Worm (Caenorhabditis elegans) whole organism, L4 larva: ENCODE results near the gene zer-1.

ENCODE experiments used
- F10B5.3 ChIP-seq: sonication (generic microtip); optimal IDR thresholded peaks from 2 replicates; lab custom pipeline; 2016; ENCODE audit warnings: mild to moderate bottlenecking, missing genetic modification characterization, missing compliant biosample characterization
- T20F7.1 ChIP-seq: fragments of 200-800 bp; sonication (Bioruptor generic); optimal IDR thresholded peaks from 2 replicates; lab custom pipeline; 2018; ENCODE audit warnings: mild to moderate bottlenecking, missing genetic modification characterization, missing compliant biosample characterization
- T26A8.4 ChIP-seq: fragments of 200-800 bp; sonication (Bioruptor generic); IDR thresholded peaks from 2 replicates; pipeline ENCODE4 v1.3.6; 2022; ENCODE audit warnings: missing genetic modification characterization, missing compliant biosample characterization
- Y105C5A.15 ChIP-seq: fragments of 200-800 bp; sonication (Bioruptor generic); IDR thresholded peaks from 2 replicates; pipeline ENCODE4 v1.3.6; 2022; ENCODE audit warnings: missing genetic modification characterization, missing compliant biosample characterization
- Y5F2A.4 ChIP-seq: fragments of 200-800 bp; sonication (Bioruptor generic); optimal IDR thresholded peaks from 2 replicates; lab custom pipeline; 2018; ENCODE audit warnings: mild to moderate bottlenecking, missing genetic modification characterization, missing compliant biosample characterization
- ZK337.2 ChIP-seq: fragments of 200-800 bp; sonication (Bioruptor generic); IDR thresholded peaks from 2 replicates; pipeline ENCODE4 v1.3.6; 2022; ENCODE audit warnings: missing genetic modification reagents, missing genetic modification characterization, missing compliant biosample characterization
- ZK546.5 ChIP-seq, 2 experiments: sonication (generic microtip); optimal IDR thresholded peaks; 2 replicates each; lab custom pipeline; 2017; ENCODE audit warnings: missing biosample characterization in 2 of 2, missing genetic modification characterization in 2 of 2
- aha-1 ChIP-seq: fragments of 150-350 bp; peaks from one replicate; lab custom pipeline; 2014; ENCODE audit warnings: missing biosample characterization, missing genetic modification characterization
- ama-1 ChIP-seq: fragments of 150-350 bp; optimal IDR thresholded peaks from 2 replicates; lab custom pipeline; 2014; ENCODE audit warnings: inconsistent platforms, mixed read lengths
- arid-1 ChIP-seq: fragments of 200-800 bp; sonication (Bioruptor generic); conservative IDR thresholded peaks from 2 replicates; pipeline ENCODE4 v1.3.6; 2022; ENCODE audit warnings: missing genetic modification reagents, missing genetic modification characterization, missing compliant biosample characterization
- ceh-32 ChIP-seq: sonication (generic microtip); optimal IDR thresholded peaks from 2 replicates; lab custom pipeline; 2016; ENCODE audit warnings: mild to moderate bottlenecking, missing genetic modification characterization, missing compliant biosample characterization; ENCODE audit not compliant: poor library complexity
- ceh-82 ChIP-seq: sonication (generic microtip); optimal IDR thresholded peaks from 2 replicates; lab custom pipeline; 2017; ENCODE audit warnings: missing biosample characterization, missing genetic modification characterization
- ctbp-1 ChIP-seq: fragments of 200-800 bp; sonication (Bioruptor generic); IDR thresholded peaks from 2 replicates; pipeline ENCODE4 v1.3.6; 2022; ENCODE audit warnings: missing genetic modification reagents, missing genetic modification characterization, missing compliant biosample characterization
- daf-12 ChIP-seq: fragments of 150-350 bp; optimal IDR thresholded peaks from 2 replicates; lab custom pipeline; 2014; ENCODE audit warnings: missing biosample characterization, missing genetic modification reagents, missing genetic modification characterization
- daf-16 ChIP-seq, 3 experiments: sonication (generic microtip); optimal IDR thresholded peaks; 2 replicates each; lab custom pipeline; 2016 to 2017; ENCODE audit warnings: missing genetic modification characterization in 3 of 3, missing genetic modification reagents in 3 of 3, mild to moderate bottlenecking in 2 of 3, missing compliant biosample characterization in 2 of 3, missing biosample characterization in 1 of 3, moderate library complexity in 1 of 3
- daf-8 ChIP-seq: fragments of 200-800 bp; sonication (Bioruptor generic); IDR thresholded peaks from 2 replicates; pipeline ENCODE4 v1.3.6; 2022; ENCODE audit warnings: missing genetic modification characterization, missing compliant biosample characterization
- dmd-6 ChIP-seq: fragments of 200-800 bp; sonication (Bioruptor generic); IDR thresholded peaks from 2 replicates; pipeline ENCODE4 v1.3.6; 2022; ENCODE audit warnings: missing genetic modification reagents, missing genetic modification characterization, missing compliant biosample characterization
- dmd-8 ChIP-seq: fragments of 200-800 bp; sonication (Bioruptor generic); IDR thresholded peaks from 2 replicates; pipeline ENCODE4 v1.3.6; 2022; ENCODE audit warnings: missing genetic modification characterization, missing compliant biosample characterization
- dve-1 ChIP-seq: sonication (generic microtip); optimal IDR thresholded peaks from 2 replicates; lab custom pipeline; 2017; ENCODE audit warnings: antibody characterized with exemption, mild to moderate bottlenecking, missing genetic modification characterization, missing compliant biosample characterization; ENCODE audit not compliant: insufficient read depth
- egl-27 ChIP-seq: sonication (generic microtip); optimal IDR thresholded peaks from 3 replicates; lab custom pipeline; 2017; ENCODE audit warnings: missing biosample characterization, missing genetic modification reagents, missing genetic modification characterization
- fkh-10 ChIP-seq: fragments of 150-350 bp; optimal IDR thresholded peaks from 2 replicates; lab custom pipeline; 2014; ENCODE audit warnings: missing biosample characterization, missing genetic modification reagents, missing genetic modification characterization
- hif-1 ChIP-seq, 2 experiments: sonication (generic microtip); optimal IDR thresholded peaks; 2 replicates each; lab custom pipeline; 2016 to 2017; ENCODE audit warnings: missing compliant biosample characterization in 2 of 2, missing genetic modification characterization in 2 of 2, missing genetic modification reagents in 2 of 2, missing genotype in 2 of 2, mild to moderate bottlenecking in 1 of 2
- lin-1 ChIP-seq: fragments of 200-800 bp; sonication (Bioruptor generic); IDR thresholded peaks from 2 replicates; pipeline ENCODE4 v1.3.6; 2022; ENCODE audit warnings: missing genetic modification reagents, missing genetic modification characterization, missing compliant biosample characterization
- lin-13 ChIP-seq: fragments of 150-350 bp; optimal IDR thresholded peaks from 2 replicates; lab custom pipeline; 2014; ENCODE audit warnings: missing biosample characterization, missing genetic modification reagents, missing genetic modification characterization
- lin-29 ChIP-seq: fragments of 200-800 bp; sonication (Bioruptor generic); IDR thresholded peaks from 2 replicates; pipeline ENCODE4 v1.3.6; 2022; ENCODE audit warnings: missing genetic modification reagents, missing genetic modification characterization, missing compliant biosample characterization
- lir-3 ChIP-seq: sonication (generic microtip); optimal IDR thresholded peaks from 2 replicates; lab custom pipeline; 2016; ENCODE audit warnings: mild to moderate bottlenecking, missing genetic modification characterization, missing compliant biosample characterization
- madf-5 ChIP-seq, 2 experiments: fragments of 200-800 bp; sonication (Bioruptor generic); IDR thresholded peaks; 2 replicates each; pipeline ENCODE4 v1.3.6; 2022; ENCODE audit warnings: missing compliant biosample characterization in 2 of 2, missing genetic modification characterization in 2 of 2
- madf-9 ChIP-seq: fragments of 200-800 bp; sonication (Bioruptor generic); conservative IDR thresholded peaks from 2 replicates; pipeline ENCODE4 v1.3.6; 2022; ENCODE audit warnings: missing genetic modification reagents, missing genetic modification characterization, missing compliant biosample characterization
- mdl-1 ChIP-seq, 2 experiments: fragments of 150-350 bp in 1 of 2; sonication (generic microtip) in 1 of 2; optimal IDR thresholded peaks; 2 replicates each; lab custom pipeline; 2014 to 2017; ENCODE audit warnings: missing biosample characterization in 2 of 2, missing genetic modification characterization in 2 of 2
- mxl-3 ChIP-seq: fragments of 200-800 bp; sonication (Bioruptor generic); optimal IDR thresholded peaks from 2 replicates; lab custom pipeline; 2018; ENCODE audit warnings: mild to moderate bottlenecking, missing genetic modification characterization, missing compliant biosample characterization
- nhr-10 ChIP-seq: fragments of 150-350 bp; optimal IDR thresholded peaks from 2 replicates; lab custom pipeline; 2014; ENCODE audit warnings: missing biosample characterization, missing genetic modification characterization
- nhr-111 ChIP-seq: fragments of 200-800 bp; sonication (Bioruptor generic); optimal IDR thresholded peaks from 2 replicates; lab custom pipeline; 2018; ENCODE audit warnings: mild to moderate bottlenecking, missing genetic modification characterization, missing compliant biosample characterization
- nhr-6 ChIP-seq: fragments of 150-350 bp; optimal IDR thresholded peaks from 2 replicates; lab custom pipeline; 2014; ENCODE audit warnings: missing biosample characterization, missing genetic modification characterization
- pha-4 ChIP-seq, 2 experiments: fragments of 150-350 bp in 1 of 2; fragments of 200-800 bp in 1 of 2; sonication (Bioruptor generic) in 1 of 2; IDR thresholded peaks in 1 of 2; optimal IDR thresholded peaks in 1 of 2; 2 replicates each; pipeline versions ENCODE4 v1.3.6 to Lab custom; 2014 to 2022; ENCODE audit warnings: missing genetic modification characterization in 2 of 2, missing genetic modification reagents in 2 of 2, missing biosample characterization in 1 of 2, missing compliant biosample characterization in 1 of 2
- php-3 ChIP-seq: fragments of 200-800 bp; sonication (Bioruptor generic); IDR thresholded peaks from 2 replicates; pipeline ENCODE4 v1.3.6; 2022; ENCODE audit warnings: missing genetic modification reagents, missing genetic modification characterization, missing compliant biosample characterization
- sdz-12 ChIP-seq: fragments of 200-800 bp; sonication (Bioruptor generic); optimal IDR thresholded peaks from 2 replicates; lab custom pipeline; 2018; ENCODE audit warnings: mild to moderate bottlenecking, missing genetic modification characterization, missing compliant biosample characterization
- set-16 ChIP-seq: fragments of 200-800 bp; sonication (Bioruptor generic); IDR thresholded peaks from 2 replicates; pipeline ENCODE4 v1.3.6; 2022; ENCODE audit warnings: missing genetic modification reagents, missing genetic modification characterization, missing compliant biosample characterization
- skn-1 ChIP-seq: fragments of 150-350 bp; optimal IDR thresholded peaks from 2 replicates; lab custom pipeline; 2014; ENCODE audit warnings: missing biosample characterization, missing genetic modification characterization
- snpc-1.2 ChIP-seq: fragments of 200-800 bp; sonication (Bioruptor generic); IDR thresholded peaks from 2 replicates; pipeline ENCODE4 v1.3.6; 2022; ENCODE audit warnings: missing genetic modification reagents, missing genetic modification characterization, missing compliant biosample characterization
- spr-3 ChIP-seq: fragments of 200-800 bp; sonication (Bioruptor generic); optimal IDR thresholded peaks from 2 replicates; lab custom pipeline; 2018; ENCODE audit warnings: mild to moderate bottlenecking, missing genetic modification characterization, missing compliant biosample characterization
- tag-97 ChIP-seq: fragments of 200-800 bp; sonication (Bioruptor generic); IDR thresholded peaks from 2 replicates; pipeline ENCODE4 v1.3.6; 2022; ENCODE audit warnings: missing genetic modification characterization, missing compliant biosample characterization
- tra-1 ChIP-seq: fragments of 200-800 bp; sonication (Bioruptor generic); IDR thresholded peaks from 2 replicates; pipeline ENCODE4 v1.3.6; 2022; ENCODE audit warnings: missing genetic modification reagents, missing genetic modification characterization, missing compliant biosample characterization
- unc-130 ChIP-seq: sonication (generic microtip); optimal IDR thresholded peaks from 2 replicates; lab custom pipeline; 2016; ENCODE audit warnings: missing genetic modification reagents, missing genetic modification characterization, missing compliant biosample characterization
- unc-62 ChIP-seq, 3 experiments: fragments of 150-350 bp in 1 of 3; sonication (generic microtip); optimal IDR thresholded peaks in 2 of 3; peaks in 1 of 3; 1 replicate in 1 of 3; 2 replicates in 2 of 3; lab custom pipeline; 2014 to 2017; ENCODE audit warnings: missing biosample characterization in 3 of 3, missing genetic modification characterization in 3 of 3, missing genetic modification reagents in 3 of 3, missing genotype in 1 of 3
- vab-7 ChIP-seq: fragments of 200-800 bp; sonication (Bioruptor generic); IDR thresholded peaks from 2 replicates; pipeline ENCODE4 v1.3.6; 2022; ENCODE audit warnings: missing genetic modification reagents, missing genetic modification characterization, missing compliant biosample characterization
- zag-1 ChIP-seq: fragments of 150-350 bp; optimal IDR thresholded peaks from 2 replicates; lab custom pipeline; 2014; ENCODE audit warnings: missing biosample characterization, missing genetic modification characterization
- zfp-2 ChIP-seq: sonication (generic microtip); optimal IDR thresholded peaks from 2 replicates; lab custom pipeline; 2016; ENCODE audit warnings: mild to moderate bottlenecking, missing genetic modification characterization, missing compliant biosample characterization

The zer-1 gene

ce11 chrIII:835713-836278, 50.8 kb downstream of the zer-1 start (continued):
- TF ChIP-seq zag-1 (tag; lab: Kevin White, UChicago) (peak; percentile 45), vab-7 (GFP tag; lab: Robert Waterston, UW) (peak; percentile 93; the same call in 1 of the 2 replicates), madf-9 (GFP tag; lab: Robert Waterston, UW) (peak; percentile 72), pha-4 (GFP tag; IDR thresholded peaks at IDR 0.05; lab: Robert Waterston, UW) (peak; percentile 95), pha-4 (tag; optimal IDR thresholded peaks at IDR 0.05; lab: Kevin White, UChicago) (no peak), Y5F2A.4 (GFP tag; lab: Kevin White, UChicago) (peak; percentile 91), lin-1 (GFP tag; lab: Robert Waterston, UW) (peak; percentile 95), lin-29 (peak; percentile 83), zfp-2 (tag; lab: Kevin White, UChicago) (peak; percentile 39), ZK337.2 (GFP tag; lab: Robert Waterston, UW) (peak; percentile 73), fkh-10 (GFP tag; lab: Kevin White, UChicago) (no peak), daf-16 (GFP tag; optimal IDR thresholded peaks at IDR 0.05; lab: Kevin White, UChicago) (peak in 1 of 2 experiments; percentile 81), daf-16 (tag; optimal IDR thresholded peaks at IDR 0.05; lab: Kevin White, UChicago) (peak; percentile 66), sdz-12 (GFP tag; lab: Kevin White, UChicago) (peak; percentile 99), T26A8.4 (GFP tag; lab: Robert Waterston, UW) (peak; percentile 98), egl-27 (tag; lab: Kevin White, UChicago) (no peak), lir-3 (tag; lab: Kevin White, UChicago) (no peak), daf-12 (tag; lab: Kevin White, UChicago) (no peak), mxl-3 (GFP tag; lab: Kevin White, UChicago) (peak; percentile 62), arid-1 (GFP tag; lab: Robert Waterston, UW) (peak; percentile 98), dve-1 (tag; lab: Kevin White, UChicago) (peak; percentile 86), snpc-1.2 (GFP tag; lab: Robert Waterston, UW) (peak; percentile 84), skn-1 (tag; lab: Kevin White, UChicago) (peak; percentile 20), ZK546.5 (tag; optimal IDR thresholded peaks at IDR 0.05; lab: Kevin White, UChicago) (peak in 1 of 2 experiments; percentile 45), nhr-6 (no peak), dmd-6 (GFP tag; lab: Robert Waterston, UW) (peak; percentile 76), nhr-10 (tag; lab: Kevin White, UChicago) (peak; percentile 93), T20F7.1 (GFP tag; lab: Kevin White, UChicago) (peak; percentile 77)

ce11 chrIII:835208-835607, 51.4 kb downstream of the zer-1 start:
- TF ChIP-seq aha-1 (peak; percentile 88), set-16 (GFP tag; lab: Robert Waterston, UW) (no peak), ZK337.2 (GFP tag; lab: Robert Waterston, UW) (no peak), ama-1 (lab: Kevin White, UChicago) (peak; percentile 92), ceh-32 (tag; lab: Kevin White, UChicago) (no peak), lin-29 (no peak), ceh-82 (tag; lab: Kevin White, UChicago) (no peak), F10B5.3 (tag; lab: Kevin White, UChicago) (no peak), hif-1 (tag; optimal IDR thresholded peaks at IDR 0.05; lab: Kevin White, UChicago) (no peak), spr-3 (GFP tag; lab: Kevin White, UChicago) (no peak), tra-1 (GFP tag; lab: Robert Waterston, UW) (no peak), unc-62 (GFP tag; optimal IDR thresholded peaks at IDR 0.05 in 1 of 2; lab: Kevin White, UChicago) (peak in 1 of 2 experiments; percentile 85), unc-62 (tag; optimal IDR thresholded peaks at IDR 0.05; lab: Kevin White, UChicago) (no peak), nhr-111 (no peak), ctbp-1 (GFP tag; lab: Robert Waterston, UW) (no peak), mdl-1 (tag; optimal IDR thresholded peaks at IDR 0.05; lab: Kevin White, UChicago) (no peak), madf-5 (GFP tag; IDR thresholded peaks at IDR 0.05; lab: Robert Waterston, UW) (no peak), daf-8 (GFP tag; lab: Robert Waterston, UW) (no peak), unc-130 (GFP tag; lab: Kevin White, UChicago) (no peak), tag-97 (GFP tag; lab: Robert Waterston, UW) (no peak), Y105C5A.15 (GFP tag; lab: Robert Waterston, UW) (no peak), dmd-8 (no peak), fkh-10 (GFP tag; lab: Kevin White, UChicago) (no peak), php-3 (GFP tag; lab: Robert Waterston, UW) (no peak), lin-13 (GFP tag; lab: Kevin White, UChicago) (no peak), skn-1 (tag; lab: Kevin White, UChicago) (no peak)
